Worm (Caenorhabditis elegans): ENCODE measurements around the gene T22B2.5.

The T22B2.5 gene

ce11 chrX:3918182-3918581, 7.0 kb upstream of the T22B2.5 start:
- TF ChIP-seq pha-4 (tag; optimal IDR thresholded peaks at IDR 0.05) (no peak), nhr-77 (tag; optimal IDR thresholded peaks at IDR 0.05) (no peak), sea-2 (GFP tag; optimal IDR thresholded peaks at IDR 0.05) (no peak), hmg-11 (tag; optimal IDR thresholded peaks at IDR 0.05) (no peak), nhr-28 (tag; optimal IDR thresholded peaks at IDR 0.05) (no peak), fos-1 (tag; optimal IDR thresholded peaks at IDR 0.05) (no peak), mdl-1 (tag; optimal IDR thresholded peaks at IDR 0.05) (no peak), egl-27 (tag; optimal IDR thresholded peaks at IDR 0.05) (no peak), mml-1 (tag; optimal IDR thresholded peaks at IDR 0.05) (no peak), nfya-1 (tag; optimal IDR thresholded peaks at IDR 0.05; ENCODE audit: insufficient read depth) (no peak), fkh-10 (GFP tag; optimal IDR thresholded peaks at IDR 0.05) (no peak), daf-12 (tag; optimal IDR thresholded peaks at IDR 0.05) (no peak), nhr-43 (tag; optimal IDR thresholded peaks at IDR 0.05; ENCODE audit: poor library complexity, severe bottlenecking) (no peak), jun-1 (tag; optimal IDR thresholded peaks at IDR 0.05) (no peak), R02D3.7 (tag; optimal IDR thresholded peaks at IDR 0.05) (no peak), lin-15B (tag; optimal IDR thresholded peaks at IDR 0.05) (no peak), lsy-12 (tag; optimal IDR thresholded peaks at IDR 0.05) (no peak)

- TF ChIP-seq hmg-11 (tag; optimal IDR thresholded peaks at IDR 0.05) (no peak), tbx-2 (tag; optimal IDR thresholded peaks at IDR 0.05) (no peak), R02D3.7 (tag; optimal IDR thresholded peaks at IDR 0.05) (no peak), unc-62 (GFP tag; optimal IDR thresholded peaks at IDR 0.05) (no peak), ama-1 (optimal IDR thresholded peaks at IDR 0.05) (no peak), lin-15B (tag; optimal IDR thresholded peaks at IDR 0.05) (no peak), pqm-1 (tag; optimal IDR thresholded peaks at IDR 0.05) (no peak), ztf-11 (tag; optimal IDR thresholded peaks at IDR 0.05) (no peak), fkh-2 (tag; optimal IDR thresholded peaks at IDR 0.05) (no peak), ZK546.5 (tag; optimal IDR thresholded peaks at IDR 0.05) (no peak), ceh-82 (tag; optimal IDR thresholded peaks at IDR 0.05) (no peak), ceh-9 (tag; optimal IDR thresholded peaks at IDR 0.05) (no peak), ztf-4 (tag; optimal IDR thresholded peaks at IDR 0.05) (no peak), zag-1 (tag; optimal IDR thresholded peaks at IDR 0.05) (no peak), nhr-237 (tag; optimal IDR thresholded peaks at IDR 0.05) (no peak), mml-1 (tag; optimal IDR thresholded peaks at IDR 0.05) (no peak), ceh-28 (tag; optimal IDR thresholded peaks at IDR 0.05) (no peak), sea-2 (GFP tag; optimal IDR thresholded peaks at IDR 0.05) (no peak)
Observed at ce11 chrX:3917013-3917412, 5.8 kb upstream of the T22B2.5 start, which contains the start of gene T22B2.3. TSS of gene T22B2.3 (plus strand) at chrX:3917313.

- TF ChIP-seq egl-5 (tag; optimal IDR thresholded peaks at IDR 0.05) = no peak
- no peak for TF ChIP-seq ztf-11 (tag; optimal IDR thresholded peaks at IDR 0.05)
- TF ChIP-seq fkh-10 (GFP tag; optimal IDR thresholded peaks at IDR 0.05) = no peak
- TF ChIP-seq nhr-43 (tag; optimal IDR thresholded peaks at IDR 0.05; ENCODE audit: poor library complexity, severe bottlenecking) = no peak
- no peak for TF ChIP-seq aly-2 (tag; optimal IDR thresholded peaks at IDR 0.05)
- no peak for TF ChIP-seq nhr-67 (tag; optimal IDR thresholded peaks at IDR 0.05)
- TF ChIP-seq nhr-77 (tag; optimal IDR thresholded peaks at IDR 0.05) = no peak
- TF ChIP-seq nhr-12 (tag; optimal IDR thresholded peaks at IDR 0.05) = no peak
- no peak for TF ChIP-seq pqm-1 (tag; optimal IDR thresholded peaks at IDR 0.05)
- TF ChIP-seq sea-2 (GFP tag; optimal IDR thresholded peaks at IDR 0.05) = no peak
- TF ChIP-seq hmg-11 (tag; optimal IDR thresholded peaks at IDR 0.05) = no peak
- TF ChIP-seq ama-1 (optimal IDR thresholded peaks at IDR 0.05) = no peak
Observed at ce11 chrX:3915748-3916147, 4.6 kb upstream of the T22B2.5 start, which contains the start of gene idpp-9. TSS of gene idpp-9 (minus strand) at chrX:3915848.

ce11 chrX:3914273-3914672, 3.1 kb upstream of the T22B2.5 start:
- no peak for TF ChIP-seq lin-15B (tag; optimal IDR thresholded peaks at IDR 0.05)
- no peak for TF ChIP-seq egl-5 (tag; optimal IDR thresholded peaks at IDR 0.05)
- no peak for TF ChIP-seq fkh-10 (GFP tag; optimal IDR thresholded peaks at IDR 0.05)
- TF ChIP-seq ztf-11 (tag; optimal IDR thresholded peaks at IDR 0.05) = no peak
- TF ChIP-seq nhr-11 (tag; optimal IDR thresholded peaks at IDR 0.05) = no peak
- no peak for TF ChIP-seq nhr-28 (tag; optimal IDR thresholded peaks at IDR 0.05)
- no peak for TF ChIP-seq tbx-2 (tag; optimal IDR thresholded peaks at IDR 0.05)
- TF ChIP-seq aly-2 (tag; optimal IDR thresholded peaks at IDR 0.05) = no peak
- TF ChIP-seq hmg-11 (tag; optimal IDR thresholded peaks at IDR 0.05) = no peak
- no peak for TF ChIP-seq ceh-28 (tag; optimal IDR thresholded peaks at IDR 0.05)
- TF ChIP-seq elt-1 (tag; optimal IDR thresholded peaks at IDR 0.05) = no peak
- no peak for TF ChIP-seq zag-1 (tag; optimal IDR thresholded peaks at IDR 0.05)
- TF ChIP-seq daf-12 (tag; optimal IDR thresholded peaks at IDR 0.05) = no peak
- TF ChIP-seq mml-1 (tag; optimal IDR thresholded peaks at IDR 0.05) = no peak
- no peak for TF ChIP-seq ama-1 (optimal IDR thresholded peaks at IDR 0.05)
- no peak for TF ChIP-seq lin-39 (tag; optimal IDR thresholded peaks at IDR 0.05)
- no peak for TF ChIP-seq R02D3.7 (tag; optimal IDR thresholded peaks at IDR 0.05)
- TF ChIP-seq ztf-4 (tag; optimal IDR thresholded peaks at IDR 0.05) = no peak

Measured in whole organism, L3 larva.